Fruit fly (Drosophila melanogaster) whole organism, embryonic: ENCODE results near the gene Idh3g.

Source experiments
- BEAF-32 ChIP-seq: fragments of 200-800 bp; sonication (Bioruptor generic); optimal IDR thresholded peaks from 3 replicates; lab custom pipeline; 2017; ENCODE audit warnings: missing biosample characterization, missing genetic modification characterization, mild to moderate bottlenecking, moderate library complexity, missing genetic modification reagents
- Bteb2 ChIP-seq: fragments of 200-800 bp; sonication (Bioruptor generic); optimal IDR thresholded peaks from 2 replicates; lab custom pipeline; 2016; ENCODE audit warnings: missing biosample characterization, missing genetic modification characterization
- CG11560 ChIP-seq: fragments of 200-800 bp; sonication (Bioruptor generic); IDR thresholded peaks from 3 replicates; pipeline ENCODE4 v1.3.6; 2022; ENCODE audit warnings: missing biosample characterization, missing genetic modification characterization
- CG12155 ChIP-seq: fragments of 200-800 bp; sonication (Bioruptor generic); optimal IDR thresholded peaks from 3 replicates; lab custom pipeline; 2016; ENCODE audit warnings: missing biosample characterization, missing genetic modification characterization
- CG13624 ChIP-seq: fragments of 200-800 bp; sonication (Bioruptor generic); optimal IDR thresholded peaks from 2 replicates; lab custom pipeline; 2016; ENCODE audit warnings: missing biosample characterization, missing genetic modification characterization
- CG14710 ChIP-seq: fragments of 200-800 bp; sonication (Bioruptor generic); optimal IDR thresholded peaks from 3 replicates; lab custom pipeline; 2019; ENCODE audit warnings: missing biosample characterization, mild to moderate bottlenecking, missing genetic modification characterization, moderate library complexity
- CG15011 ChIP-seq: fragments of 200-800 bp; sonication (Bioruptor generic); optimal IDR thresholded peaks from 3 replicates; lab custom pipeline; 2018; ENCODE audit warnings: missing biosample characterization, mild to moderate bottlenecking, missing genetic modification characterization
- CG1603 ChIP-seq: fragments of 200-800 bp; sonication (Bioruptor generic); optimal IDR thresholded peaks from 2 replicates; lab custom pipeline; 2019; ENCODE audit warnings: missing biosample characterization, mild to moderate bottlenecking, missing genetic modification characterization, moderate library complexity
- CG17186 ChIP-seq: fragments of 200-800 bp; sonication (Bioruptor generic); optimal IDR thresholded peaks from 3 replicates; lab custom pipeline; 2017; ENCODE audit warnings: missing biosample characterization, missing genetic modification reagents, missing genetic modification characterization
- CG17568 ChIP-seq: fragments of 200-800 bp; sonication (Bioruptor generic); optimal IDR thresholded peaks from 2 replicates; lab custom pipeline; 2018; ENCODE audit warnings: missing biosample characterization, mild to moderate bottlenecking, missing genetic modification characterization, moderate library complexity
- CG17612 ChIP-seq: fragments of 200-800 bp; sonication (Bioruptor generic); IDR thresholded peaks from 2 replicates; pipeline ENCODE4 v1.3.6; 2022; ENCODE audit warnings: missing biosample characterization, missing genetic modification characterization
- CG2199 ChIP-seq: fragments of 200-800 bp; sonication (Bioruptor generic); IDR thresholded peaks from 3 replicates; pipeline ENCODE4 v1.3.6; 2022; ENCODE audit warnings: missing biosample characterization, missing genetic modification characterization
- CG32532 ChIP-seq: fragments of 200-800 bp; sonication (Bioruptor generic); IDR thresholded peaks from 2 replicates; pipeline ENCODE4 v1.3.6; 2022; ENCODE audit warnings: missing biosample characterization, missing genetic modification characterization
- CG32772 ChIP-seq: fragments of 200-800 bp; sonication (Bioruptor generic); IDR thresholded peaks from 2 replicates; pipeline ENCODE4 v1.3.6; 2022; ENCODE audit warnings: missing biosample characterization, missing genetic modification characterization
- CG4282 ChIP-seq: fragments of 200-800 bp; sonication (Bioruptor generic); optimal IDR thresholded peaks from 2 replicates; lab custom pipeline; 2016; ENCODE audit warnings: missing biosample characterization, missing genetic modification characterization
- CG4328 ChIP-seq: fragments of 200-800 bp; sonication (Bioruptor generic); optimal IDR thresholded peaks from 3 replicates; lab custom pipeline; 2017; ENCODE audit warnings: missing biosample characterization, missing genetic modification reagents, missing genetic modification characterization
- CG6175 ChIP-seq: fragments of 200-800 bp; sonication (Bioruptor generic); IDR thresholded peaks from 3 replicates; pipeline ENCODE4 v1.3.6; 2022; ENCODE audit warnings: missing biosample characterization, missing genetic modification characterization
- CG8765 ChIP-seq: fragments of 200-800 bp; sonication (Bioruptor generic); IDR thresholded peaks from 2 replicates; pipeline ENCODE4 v1.3.6; 2022; ENCODE audit warnings: missing biosample characterization, missing genetic modification characterization
- CG8944 ChIP-seq: fragments of 200-800 bp; sonication (Bioruptor generic); optimal IDR thresholded peaks from 3 replicates; lab custom pipeline; 2016; ENCODE audit warnings: missing biosample characterization, missing genetic modification characterization
- CG9797 ChIP-seq: fragments of 200-800 bp; sonication (Bioruptor generic); optimal IDR thresholded peaks from 3 replicates; lab custom pipeline; 2018; ENCODE audit warnings: missing biosample characterization, mild to moderate bottlenecking, missing genetic modification characterization
- Camta ChIP-seq: fragments of 200-800 bp; sonication (Bioruptor generic); optimal IDR thresholded peaks from 2 replicates; lab custom pipeline; 2016; ENCODE audit warnings: missing biosample characterization, missing genetic modification characterization
- Chrac-16 ChIP-seq: fragments of 200-800 bp; sonication (Bioruptor generic); optimal IDR thresholded peaks from 3 replicates; lab custom pipeline; 2016; ENCODE audit warnings: missing biosample characterization, missing genetic modification characterization
- CoRest ChIP-seq: fragments of 200-800 bp; sonication (Bioruptor generic); optimal IDR thresholded peaks from 3 replicates; lab custom pipeline; 2018; ENCODE audit warnings: missing biosample characterization, mild to moderate bottlenecking, missing genetic modification characterization, moderate library complexity
- CrebB ChIP-seq: fragments of 200-800 bp; sonication (Bioruptor generic); optimal IDR thresholded peaks from 3 replicates; lab custom pipeline; 2018; ENCODE audit warnings: missing biosample characterization, mild to moderate bottlenecking, missing genetic modification characterization
- Dbx ChIP-seq: fragments of 200-800 bp; sonication (Bioruptor generic); IDR thresholded peaks from 3 replicates; pipeline ENCODE4 v1.3.6; 2022; ENCODE audit warnings: missing biosample characterization, missing genetic modification characterization
- Lpt ChIP-seq: fragments of >200 bp; optimal IDR thresholded peaks from 2 replicates; lab custom pipeline; 2018; ENCODE audit warnings: missing biosample characterization, missing genetic modification characterization
- Pdp1 ChIP-seq, 2 experiments: fragments of 200-800 bp; sonication (Bioruptor generic); optimal IDR thresholded peaks; 3 replicates each; lab custom pipeline; 2016; ENCODE audit warnings: missing biosample characterization in 2 of 2, missing genetic modification characterization in 2 of 2, mild to moderate bottlenecking in 1 of 2, moderate library complexity in 1 of 2
- Scr ChIP-seq: fragments of 200-800 bp; sonication (Bioruptor generic); IDR thresholded peaks from 2 replicates; pipeline ENCODE4 v1.3.6; 2022; ENCODE audit warnings: missing biosample characterization, missing genetic modification characterization; ENCODE audit not compliant: partially characterized antibody
- corto ChIP-seq: fragments of 200-800 bp; sonication (Bioruptor generic); optimal IDR thresholded peaks from 2 replicates; lab custom pipeline; 2016; ENCODE audit warnings: missing biosample characterization, mild to moderate bottlenecking, missing genetic modification characterization, moderate library complexity
- fd3F ChIP-seq: fragments of 200-800 bp; sonication (Bioruptor generic); optimal IDR thresholded peaks from 2 replicates; lab custom pipeline; 2018; ENCODE audit warnings: missing biosample characterization, mild to moderate bottlenecking, missing genetic modification characterization, moderate library complexity
- ftz-f1 ChIP-seq: fragments of 200-800 bp; sonication (Bioruptor generic); optimal IDR thresholded peaks from 2 replicates; lab custom pipeline; 2016; ENCODE audit warnings: missing biosample characterization, missing genetic modification characterization
- fu2 ChIP-seq: fragments of 200-800 bp; sonication (Bioruptor generic); optimal IDR thresholded peaks from 2 replicates; lab custom pipeline; 2016; ENCODE audit warnings: missing biosample characterization, missing genetic modification characterization
- gem ChIP-seq: fragments of 200-800 bp; sonication (Bioruptor generic); optimal IDR thresholded peaks from 2 replicates; lab custom pipeline; 2019; ENCODE audit warnings: missing biosample characterization, mild to moderate bottlenecking, missing genetic modification characterization, moderate library complexity
- gfzf ChIP-seq: fragments of 200-800 bp; sonication (Bioruptor generic); optimal IDR thresholded peaks from 2 replicates; lab custom pipeline; 2016; ENCODE audit warnings: missing biosample characterization, mild to moderate bottlenecking, missing genetic modification characterization, moderate library complexity
- insv ChIP-seq, 2 experiments: fragments of 200-800 bp; sonication (Bioruptor generic); optimal IDR thresholded peaks; 3 replicates each; lab custom pipeline; 2016 to 2018; ENCODE audit warnings: missing biosample characterization in 2 of 2, missing genetic modification characterization in 2 of 2
- kni ChIP-seq: fragments of 200-800 bp; sonication (Bioruptor generic); optimal IDR thresholded peaks from 3 replicates; lab custom pipeline; 2017; ENCODE audit warnings: mild to moderate bottlenecking, missing biosample characterization, missing genetic modification reagents, missing genetic modification characterization
- lov ChIP-seq, 2 experiments: fragments of 200-800 bp in 1 of 2; fragments of >200 bp in 1 of 2; sonication (Bioruptor generic) in 1 of 2; IDR thresholded peaks in 1 of 2; optimal IDR thresholded peaks in 1 of 2; 2 replicates in 1 of 2; 3 replicates in 1 of 2; pipeline versions ENCODE4 v1.3.6 to Lab custom; 2017 to 2022; ENCODE audit warnings: missing biosample characterization in 1 of 2, missing genetic modification characterization in 1 of 2
- pb ChIP-seq: fragments of 200-800 bp; sonication (Bioruptor generic); optimal IDR thresholded peaks from 3 replicates; lab custom pipeline; 2016; ENCODE audit warnings: missing biosample characterization, missing genetic modification characterization
- pnt ChIP-seq: fragments of 200-800 bp; sonication (Bioruptor generic); optimal IDR thresholded peaks from 3 replicates; lab custom pipeline; 2016; ENCODE audit warnings: missing biosample characterization, missing genetic modification characterization
- ranshi ChIP-seq: fragments of 200-800 bp; sonication (Bioruptor generic); IDR thresholded peaks from 2 replicates; pipeline ENCODE4 v1.3.6; 2022; ENCODE audit warnings: missing biosample characterization, missing genetic modification characterization
- run ChIP-seq: fragments of 200-800 bp; sonication (Bioruptor generic); optimal IDR thresholded peaks from 3 replicates; lab custom pipeline; 2018; ENCODE audit warnings: missing biosample characterization, mild to moderate bottlenecking, missing genetic modification characterization
- sens-2 ChIP-seq: fragments of 200-800 bp; sonication (Bioruptor generic); IDR thresholded peaks from 2 replicates; pipeline ENCODE4 v1.3.6; 2022; ENCODE audit warnings: missing biosample characterization, missing genetic modification characterization
- sim ChIP-seq: fragments of 200-800 bp; sonication (Bioruptor generic); IDR thresholded peaks from 2 replicates; pipeline ENCODE4 v1.3.6; 2022; ENCODE audit warnings: missing biosample characterization, missing genetic modification characterization
- sisA ChIP-seq: fragments of 200-800 bp; sonication (Bioruptor generic); IDR thresholded peaks from 2 replicates; pipeline ENCODE4 v1.3.6; 2022; ENCODE audit warnings: missing biosample characterization, missing genetic modification characterization
- slbo ChIP-seq: fragments of 200-800 bp; sonication (Bioruptor generic); IDR thresholded peaks from 2 replicates; pipeline ENCODE4 v1.3.6; 2022; ENCODE audit warnings: missing biosample characterization, missing genetic modification characterization
- sna ChIP-seq: fragments of 200-800 bp; sonication (Bioruptor generic); IDR thresholded peaks from 2 replicates; pipeline ENCODE4 v1.3.6; 2022; ENCODE audit warnings: missing biosample characterization, missing genetic modification characterization; ENCODE audit not compliant: partially characterized antibody
- tin ChIP-seq: fragments of 200-800 bp; sonication (Bioruptor generic); optimal IDR thresholded peaks from 3 replicates; lab custom pipeline; 2016; ENCODE audit warnings: missing biosample characterization, missing genetic modification characterization
- vnd ChIP-seq: fragments of 200-800 bp; sonication (Bioruptor generic); IDR thresholded peaks from 3 replicates; pipeline ENCODE4 v1.3.6; 2022; ENCODE audit warnings: missing biosample characterization, missing genetic modification characterization; ENCODE audit not compliant: partially characterized antibody
- zfh1 ChIP-seq: fragments of 200-800 bp; sonication (Bioruptor generic); IDR thresholded peaks from 3 replicates; pipeline ENCODE4 v1.3.6; 2022; ENCODE audit warnings: missing biosample characterization, missing genetic modification characterization

The Idh3g gene

dm6 chr3R:25637294-25638174 lies 43.1 kb upstream of the Idh3g start, which contains the start of gene jigr1 (continued):
- TF ChIP-seq gfzf (GFP tag; lab: Kevin White, UChicago) (no peak), CG17186 (GFP tag; lab: Kevin White, UChicago) (no peak), Bteb2 (GFP tag; lab: Kevin White, UChicago) (no peak), sim (no peak), corto (GFP tag; lab: Kevin White, UChicago) (peak; percentile 27), ftz-f1 (GFP tag; lab: Kevin White, UChicago) (no peak), CG2199 (GFP tag; lab: Robert Waterston, UW) (peak; percentile 79), sna (no peak), zfh1 (GFP tag; lab: Robert Waterston, UW) (peak; percentile 60; the same call in 1 of the 3 replicates), fu2 (GFP tag; lab: Kevin White, UChicago) (no peak), CG17612 (GFP tag; lab: Robert Waterston, UW) (no peak), insv (GFP tag; optimal IDR thresholded peaks at IDR 0.05; lab: Kevin White, UChicago) (no peak), CG12155 (GFP tag; lab: Kevin White, UChicago) (no peak), lov (optimal IDR thresholded peaks at IDR 0.05; lab: Kevin White, UChicago) (no peak), lov (GFP tag; IDR thresholded peaks at IDR 0.05; lab: Robert Waterston, UW) (0 out of 3 replicates have a peak, but pooled peaks have one; percentile 34), Chrac-16 (peak; percentile 45), Pdp1 (GFP tag; optimal IDR thresholded peaks at IDR 0.05; lab: Kevin White, UChicago) (peak; percentile 15 to 17), CG14710 (tag; lab: Kevin White, UChicago) (peak; percentile 69), gem (tag; lab: Kevin White, UChicago) (peak; percentile 67), CG4328 (GFP tag; lab: Kevin White, UChicago) (no peak), CG32532 (no peak), pnt (peak; percentile 5), CG11560 (tag; lab: Robert Waterston, UW) (no peak), sens-2 (GFP tag; lab: Robert Waterston, UW) (no peak), Camta (GFP tag; lab: Kevin White, UChicago) (no peak), CG6175 (GFP tag; lab: Robert Waterston, UW) (no peak), CG8944 (GFP tag; lab: Kevin White, UChicago) (no peak), CG13624 (GFP tag; lab: Kevin White, UChicago) (no peak), CG9797 (GFP tag; lab: Kevin White, UChicago) (no peak), BEAF-32 (GFP tag; lab: Kevin White, UChicago) (no peak), CrebB (tag; lab: Kevin White, UChicago) (no peak), CG8765 (peak; percentile 74), run (no peak), vnd (GFP tag; lab: Robert Waterston, UW) (no peak), slbo (no peak), CG1603 (tag; lab: Kevin White, UChicago) (peak; percentile 50), CG4282 (no peak), tin (GFP tag; lab: Kevin White, UChicago) (peak; percentile 5), kni (GFP tag; lab: Kevin White, UChicago) (no peak), fd3F (GFP tag; lab: Kevin White, UChicago) (no peak), sisA (GFP tag; lab: Robert Waterston, UW) (no peak), CG32772 (GFP tag; lab: Robert Waterston, UW) (no peak), pb (no peak), CoRest (peak; percentile 37), CG15011 (GFP tag; lab: Kevin White, UChicago) (no peak), CG17568 (GFP tag; lab: Kevin White, UChicago) (peak; percentile 22), Lpt (GFP tag; lab: Kevin White, UChicago) (no peak), ranshi (GFP tag; lab: Robert Waterston, UW) (no peak), Scr (GFP tag; lab: Robert Waterston, UW) (no peak), Dbx (GFP tag; lab: Robert Waterston, UW) (no peak)
